Fruit fly (Drosophila melanogaster): ENCODE results near the gene CG10616.

The CG10616 gene

DNA sequence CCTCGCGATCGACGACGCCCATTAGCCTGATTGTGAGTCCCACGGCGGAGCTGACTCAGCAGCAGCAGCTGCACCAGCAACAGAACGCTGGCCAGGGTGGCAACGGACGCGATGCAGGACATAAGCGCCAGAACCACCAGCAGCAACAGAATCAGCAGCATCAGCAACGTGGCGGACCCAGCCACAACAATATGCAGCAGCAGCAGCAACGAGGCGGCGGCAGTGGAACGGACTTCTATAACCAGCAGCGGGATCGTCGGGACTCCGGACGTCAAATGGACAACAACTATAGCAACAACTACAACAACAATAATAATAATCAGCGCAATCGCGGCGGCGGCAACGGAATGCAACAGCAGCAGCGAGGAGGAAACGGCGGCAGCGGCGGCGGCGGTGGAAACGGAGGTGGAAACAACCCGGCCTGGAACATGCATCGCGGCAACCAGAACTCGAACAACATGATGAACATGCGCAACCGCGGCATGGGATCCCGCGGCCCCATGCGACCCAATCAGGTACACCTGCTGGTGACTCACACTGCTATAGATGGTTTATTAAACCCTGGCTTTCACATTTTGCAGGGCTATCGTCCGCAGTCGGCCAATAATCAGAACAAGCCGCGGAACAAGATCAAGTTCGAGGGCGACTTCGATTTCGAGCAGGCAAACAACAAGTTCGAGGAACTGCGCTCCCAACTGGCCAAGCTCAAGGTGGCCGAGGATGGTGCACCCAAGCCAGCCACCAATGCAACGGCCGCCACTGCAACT, 46.1 kb downstream of the CG10616 start (continued):
- TF ChIP-seq tll (GFP tag; optimal IDR thresholded peaks at IDR 0.05): no peak
- TF ChIP-seq H2.0 (GFP tag; IDR thresholded peaks at IDR 0.05): 0 out of 2 replicates have a peak, but pooled peaks have one; percentile 11
- no peak for TF ChIP-seq cg (GFP tag; optimal IDR thresholded peaks at IDR 0.05)
- TF ChIP-seq CG9817 (tag; optimal IDR thresholded peaks at IDR 0.05): no peak
- TF ChIP-seq CG17361 (GFP tag; IDR thresholded peaks at IDR 0.05): no peak
- no peak for TF ChIP-seq HmgZ (tag; optimal IDR thresholded peaks at IDR 0.05)
- TF ChIP-seq ab (GFP tag; optimal IDR thresholded peaks at IDR 0.05): no peak
- TF ChIP-seq CoRest (tag; optimal IDR thresholded peaks at IDR 0.05): no peak
- TF ChIP-seq Hr51 (GFP tag; optimal IDR thresholded peaks at IDR 0.05): peak in 1 of 2 experiments; percentile 12
- no peak for TF ChIP-seq esg (GFP tag; conservative IDR thresholded peaks at IDR 0.05)
- no peak for TF ChIP-seq HLHmδ (GFP tag; optimal IDR thresholded peaks at IDR 0.05)
- TF ChIP-seq sens-2 (GFP tag; IDR thresholded peaks at IDR 0.05): no peak
- no peak for TF ChIP-seq gce (GFP tag; IDR thresholded peaks at IDR 0.05)
- no peak for TF ChIP-seq slbo (GFP tag; IDR thresholded peaks at IDR 0.05)
- TF ChIP-seq cwo (GFP tag; optimal IDR thresholded peaks at IDR 0.05): no peak
- TF ChIP-seq danr (GFP tag; IDR thresholded peaks at IDR 0.05): no peak
- no peak for TF ChIP-seq Xrp1 (GFP tag; IDR thresholded peaks at IDR 0.05)
- no peak for TF ChIP-seq CG12299 (tag; optimal IDR thresholded peaks at IDR 0.05)
- TF ChIP-seq lmd (GFP tag; IDR thresholded peaks at IDR 0.05): no peak
- no peak for TF ChIP-seq grn (GFP tag; optimal IDR thresholded peaks at IDR 0.05)
- no peak for TF ChIP-seq chinmo (GFP tag; IDR thresholded peaks at IDR 0.05; ENCODE audit: partially characterized antibody)
- no peak for TF ChIP-seq Antp (GFP tag; optimal IDR thresholded peaks at IDR 0.05)
- no peak for TF ChIP-seq CG10654 (GFP tag; optimal IDR thresholded peaks at IDR 0.05)
- no peak for TF ChIP-seq inv (GFP tag; IDR thresholded peaks at IDR 0.05; ENCODE audit: partially characterized antibody)
- TF ChIP-seq Med (GFP tag): peak; percentile 66
- no peak for TF ChIP-seq dmrt99B (tag; optimal IDR thresholded peaks at IDR 0.05)
- TF ChIP-seq rib (GFP tag; IDR thresholded peaks at IDR 0.05): no peak
- TF ChIP-seq sob (GFP tag; IDR thresholded peaks at IDR 0.05): no peak
- no peak for TF ChIP-seq CG15269 (tag; optimal IDR thresholded peaks at IDR 0.05)
- TF ChIP-seq CG1647 (GFP tag; optimal IDR thresholded peaks at IDR 0.05): no peak
- no peak for TF ChIP-seq CG11093 (GFP tag; IDR thresholded peaks at IDR 0.05)
- TF ChIP-seq zfh1 (GFP tag; IDR thresholded peaks at IDR 0.05): no peak
- no peak for TF ChIP-seq sc (optimal IDR thresholded peaks at IDR 0.05)
- no peak for TF ChIP-seq sc (GFP tag; optimal IDR thresholded peaks at IDR 0.05)
- TF ChIP-seq nmo (GFP tag; optimal IDR thresholded peaks at IDR 0.05): no peak

DNA sequence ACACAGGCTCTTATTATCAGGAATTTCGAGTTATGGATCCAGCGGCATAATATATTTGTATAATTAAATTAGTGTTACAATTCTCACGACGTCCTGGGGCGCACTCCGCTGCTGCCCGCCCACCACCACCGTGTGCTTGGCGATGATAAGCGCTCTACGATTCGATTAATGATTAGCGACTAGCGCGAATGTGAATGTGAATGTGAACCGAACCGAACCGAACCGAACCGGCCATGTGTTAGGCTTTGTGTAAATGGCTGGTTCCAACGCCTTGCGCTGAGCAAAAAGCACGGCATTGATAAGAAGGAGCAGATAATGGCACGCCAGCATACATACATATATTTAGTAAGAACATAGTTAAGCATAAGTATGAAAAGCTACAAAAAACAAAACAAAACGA, 47.8 kb downstream of the CG10616 start:
- TF ChIP-seq CG8290 (GFP tag; optimal IDR thresholded peaks at IDR 0.05): no peak
- no peak for TF ChIP-seq CG8290 (tag; optimal IDR thresholded peaks at IDR 0.05)
- TF ChIP-seq Ets65A (GFP tag): no peak
- no peak for TF ChIP-seq gce (GFP tag; IDR thresholded peaks at IDR 0.05)
- TF ChIP-seq H2.0 (GFP tag; IDR thresholded peaks at IDR 0.05): no peak
- TF ChIP-seq CG7963 (GFP tag; IDR thresholded peaks at IDR 0.05; ENCODE audit: partially characterized antibody): no peak
- no peak for TF ChIP-seq CG17361 (GFP tag; IDR thresholded peaks at IDR 0.05)
- TF ChIP-seq gem (tag; optimal IDR thresholded peaks at IDR 0.05): peak; percentile 45
- TF ChIP-seq bsh (GFP tag; optimal IDR thresholded peaks at IDR 0.05): no peak
- TF ChIP-seq sens (GFP tag): peak; percentile 14
- no peak for TF ChIP-seq E2f1 (GFP tag; IDR thresholded peaks at IDR 0.05)
- no peak for TF ChIP-seq CG12942 (GFP tag; optimal IDR thresholded peaks at IDR 0.05)
- TF ChIP-seq CG14050 (GFP tag; IDR thresholded peaks at IDR 0.05): peak; percentile 50; the same call in 2 of the 3 replicates
- no peak for TF ChIP-seq Nf-YA (GFP tag; IDR thresholded peaks at IDR 0.05)
- TF ChIP-seq mirr (GFP tag; optimal IDR thresholded peaks at IDR 0.05): no peak
- TF ChIP-seq CG2678 (tag; optimal IDR thresholded peaks at IDR 0.05): no peak
- no peak for TF ChIP-seq CG30431 (GFP tag; optimal IDR thresholded peaks at IDR 0.05)
- TF ChIP-seq phol (tag; optimal IDR thresholded peaks at IDR 0.05): no peak
- no peak for TF ChIP-seq dan (GFP tag; IDR thresholded peaks at IDR 0.05)
- no peak for TF ChIP-seq lbe (GFP tag; optimal IDR thresholded peaks at IDR 0.05)
